Worm (Caenorhabditis elegans): Measurements from ENCODE around the gene F17E9.18.

Gene F17E9.18

ce11 chrIV:8384737-8385136, 37.8 kb upstream of the F17E9.18 start:
- TF ChIP-seq ceh-79 (tag; optimal IDR thresholded peaks at IDR 0.05) (no peak), F49E8.2 (tag; optimal IDR thresholded peaks at IDR 0.05; ENCODE audit: insufficient read depth) (no peak), ztf-22 (GFP tag; optimal IDR thresholded peaks at IDR 0.05) (no peak), hsf-1 (GFP tag; IDR thresholded peaks at IDR 0.05) (no peak), ceh-58 (GFP tag; IDR thresholded peaks at IDR 0.05) (no peak), lin-54 (GFP tag; optimal IDR thresholded peaks at IDR 0.05) (no peak)

- no peak for TF ChIP-seq ceh-100 (GFP tag; IDR thresholded peaks at IDR 0.05)
- TF ChIP-seq madf-8 (GFP tag; conservative IDR thresholded peaks at IDR 0.05), result no peak
- no peak for TF ChIP-seq Y67H2A.10 (GFP tag; conservative IDR thresholded peaks at IDR 0.05)
- TF ChIP-seq nfya-2 (GFP tag; IDR thresholded peaks at IDR 0.05), result no peak
- TF ChIP-seq nhr-27 (tag; optimal IDR thresholded peaks at IDR 0.05), result no peak
- TF ChIP-seq F39B2.1 (GFP tag; IDR thresholded peaks at IDR 0.05), result no peak
- no peak for TF ChIP-seq ceh-91 (GFP tag; IDR thresholded peaks at IDR 0.05)
- no peak for TF ChIP-seq let-607 (tag; optimal IDR thresholded peaks at IDR 0.05)
- no peak for TF ChIP-seq snpc-1.3 (tag; optimal IDR thresholded peaks at IDR 0.05; ENCODE audit: insufficient read depth)
- no peak for TF ChIP-seq ceh-40 (GFP tag; IDR thresholded peaks at IDR 0.05)
- no peak for TF ChIP-seq F23B12.7 (tag; optimal IDR thresholded peaks at IDR 0.05; ENCODE audit: insufficient read depth)
- TF ChIP-seq lag-1 (GFP tag; IDR thresholded peaks at IDR 0.05), result no peak
- TF ChIP-seq snpc-3.4 (tag; optimal IDR thresholded peaks at IDR 0.05), result no peak
These were observed 35.7 kb upstream of the F17E9.18 start, which contains the start of gene D2096.9 for ce11 chrIV:8382695-8383094. Gene D2096.9 (minus strand): TSS chrIV:8382795.

ce11 chrIV:8380266-8380850, 33.4 kb upstream of the F17E9.18 start:
- TF ChIP-seq unc-62 (GFP tag; optimal IDR thresholded peaks at IDR 0.05), result peak; percentile 54
- TF ChIP-seq tbx-9 (tag; optimal IDR thresholded peaks at IDR 0.05; ENCODE audit: borderline replicate concordance), result no peak
- TF ChIP-seq ztf-25 (GFP tag; IDR thresholded peaks at IDR 0.05), result no peak
- no peak for TF ChIP-seq nhr-90 (tag; optimal IDR thresholded peaks at IDR 0.05)
- no peak for TF ChIP-seq aptf-3 (GFP tag; IDR thresholded peaks at IDR 0.05)
- no peak for TF ChIP-seq B0261.1 (tag; optimal IDR thresholded peaks at IDR 0.05)
- TF ChIP-seq tbp1 (GFP tag; optimal IDR thresholded peaks at IDR 0.05), result peak; percentile 24
- TF ChIP-seq madf-10 (tag; optimal IDR thresholded peaks at IDR 0.05), result no peak
- peak in 1 of 2 experiments; percentile 40 for TF ChIP-seq let-607 (tag; optimal IDR thresholded peaks at IDR 0.05)
- TF ChIP-seq K12H6.12 (tag; optimal IDR thresholded peaks at IDR 0.05), result no peak
- peak; percentile 93 for TF ChIP-seq nhr-80 (tag; optimal IDR thresholded peaks at IDR 0.05)
- TF ChIP-seq lin-40 (tag; optimal IDR thresholded peaks at IDR 0.05), result no peak
- TF ChIP-seq cebp-2 (GFP tag; IDR thresholded peaks at IDR 0.05), result no peak
- TF ChIP-seq hlh-26 (GFP tag; conservative IDR thresholded peaks at IDR 0.05), result no peak

- TF ChIP-seq sptf-2 (GFP tag; optimal IDR thresholded peaks at IDR 0.05) (no peak), hlh-12 (tag; optimal IDR thresholded peaks at IDR 0.05) (no peak), B0261.1 (tag; optimal IDR thresholded peaks at IDR 0.05) (no peak), nfya-2 (GFP tag; IDR thresholded peaks at IDR 0.05) (no peak), sea-2 (GFP tag; IDR thresholded peaks at IDR 0.05) (no peak), Y79H2A.3 (GFP tag; conservative IDR thresholded peaks at IDR 0.05) (no peak), rec-8 (tag; optimal IDR thresholded peaks at IDR 0.05) (no peak), pha-4 (tag; optimal IDR thresholded peaks at IDR 0.05) (no peak), Y53F4B.3 (GFP tag; IDR thresholded peaks at IDR 0.05) (no peak), B0019.2 (GFP tag; conservative IDR thresholded peaks at IDR 0.05) (no peak), F23B12.7 (tag; optimal IDR thresholded peaks at IDR 0.05; ENCODE audit: insufficient read depth) (no peak), ztf-28 (GFP tag; IDR thresholded peaks at IDR 0.05) (no peak), F57C9.4 (tag; optimal IDR thresholded peaks at IDR 0.05) (no peak)
These were observed 32.7 kb upstream of the F17E9.18 start, which contains the start of gene praf-3 for ce11 chrIV:8379683-8380082. Gene praf-3 (plus strand): TSS chrIV:8379983.

Measured in whole organism, young adult.